Worm (Caenorhabditis elegans) whole organism, L4 larva: ENCODE data around the gene fax-1.
A peak's percentile ranks its signal among the peaks of the same experiment; 100 is the strongest.

Source experiments
- F26F4.8 ChIP-seq: fragments of 200-800 bp; sonication (Bioruptor generic); conservative IDR thresholded peaks from 2 replicates; pipeline ENCODE4 v1.3.6; 2022; ENCODE audit warnings: missing genetic modification characterization, missing compliant biosample characterization
- F37D6.2 ChIP-seq: sonication (generic microtip); optimal IDR thresholded peaks from 2 replicates; lab custom pipeline; 2016; ENCODE audit warnings: mild to moderate bottlenecking, missing genetic modification characterization, missing compliant biosample characterization
- T26A8.4 ChIP-seq: fragments of 200-800 bp; sonication (Bioruptor generic); IDR thresholded peaks from 2 replicates; pipeline ENCODE4 v1.3.6; 2022; ENCODE audit warnings: missing genetic modification characterization, missing compliant biosample characterization
- ZK337.2 ChIP-seq: fragments of 200-800 bp; sonication (Bioruptor generic); IDR thresholded peaks from 2 replicates; pipeline ENCODE4 v1.3.6; 2022; ENCODE audit warnings: missing genetic modification reagents, missing genetic modification characterization, missing compliant biosample characterization
- aha-1 ChIP-seq: fragments of 150-350 bp; peaks from one replicate; lab custom pipeline; 2014; ENCODE audit warnings: missing biosample characterization, missing genetic modification characterization
- arid-1 ChIP-seq: fragments of 200-800 bp; sonication (Bioruptor generic); conservative IDR thresholded peaks from 2 replicates; pipeline ENCODE4 v1.3.6; 2022; ENCODE audit warnings: missing genetic modification reagents, missing genetic modification characterization, missing compliant biosample characterization
- ceh-20 ChIP-seq: fragments of 200-800 bp; sonication (Bioruptor generic); IDR thresholded peaks from 2 replicates; pipeline ENCODE4 v1.3.6; 2022; ENCODE audit warnings: missing genetic modification reagents, missing genetic modification characterization, missing compliant biosample characterization
- ceh-28 ChIP-seq: fragments of 150-350 bp; optimal IDR thresholded peaks from 2 replicates; lab custom pipeline; 2014; ENCODE audit warnings: missing biosample characterization, missing genetic modification reagents, missing genetic modification characterization
- ceh-32 ChIP-seq: sonication (generic microtip); optimal IDR thresholded peaks from 2 replicates; lab custom pipeline; 2016; ENCODE audit warnings: mild to moderate bottlenecking, missing genetic modification characterization, missing compliant biosample characterization; ENCODE audit not compliant: poor library complexity
- ceh-44 ChIP-seq: fragments of 200-800 bp; sonication (Bioruptor generic); IDR thresholded peaks from 2 replicates; pipeline ENCODE4 v1.3.6; 2022; ENCODE audit warnings: missing genetic modification reagents, missing genetic modification characterization, missing compliant biosample characterization
- daf-16 ChIP-seq, 3 experiments: sonication (generic microtip); optimal IDR thresholded peaks; 2 replicates each; lab custom pipeline; 2016 to 2017; ENCODE audit warnings: missing genetic modification characterization in 3 of 3, missing genetic modification reagents in 3 of 3, mild to moderate bottlenecking in 2 of 3, missing compliant biosample characterization in 2 of 3, missing biosample characterization in 1 of 3, moderate library complexity in 1 of 3
- dmd-6 ChIP-seq: fragments of 200-800 bp; sonication (Bioruptor generic); IDR thresholded peaks from 2 replicates; pipeline ENCODE4 v1.3.6; 2022; ENCODE audit warnings: missing genetic modification reagents, missing genetic modification characterization, missing compliant biosample characterization
- dmd-8 ChIP-seq: fragments of 200-800 bp; sonication (Bioruptor generic); IDR thresholded peaks from 2 replicates; pipeline ENCODE4 v1.3.6; 2022; ENCODE audit warnings: missing genetic modification characterization, missing compliant biosample characterization
- dve-1 ChIP-seq: sonication (generic microtip); optimal IDR thresholded peaks from 2 replicates; lab custom pipeline; 2017; ENCODE audit warnings: antibody characterized with exemption, mild to moderate bottlenecking, missing genetic modification characterization, missing compliant biosample characterization; ENCODE audit not compliant: insufficient read depth
- hlh-11 ChIP-seq: fragments of 200-800 bp; sonication (Bioruptor generic); optimal IDR thresholded peaks from 2 replicates; lab custom pipeline; 2018; ENCODE audit warnings: mild to moderate bottlenecking, missing genetic modification characterization, missing compliant biosample characterization
- lin-15B ChIP-seq: fragments of 150-350 bp; sonication (generic microtip); optimal IDR thresholded peaks from 3 replicates; lab custom pipeline; 2014; ENCODE audit warnings: missing biosample characterization, missing genetic modification characterization
- lin-29 ChIP-seq: fragments of 200-800 bp; sonication (Bioruptor generic); IDR thresholded peaks from 2 replicates; pipeline ENCODE4 v1.3.6; 2022; ENCODE audit warnings: missing genetic modification reagents, missing genetic modification characterization, missing compliant biosample characterization
- mxl-2 ChIP-seq: fragments of 200-800 bp; sonication (Bioruptor generic); conservative IDR thresholded peaks from 2 replicates; pipeline ENCODE4 v1.3.6; 2022; ENCODE audit warnings: missing genetic modification reagents, missing genetic modification characterization, missing compliant biosample characterization
- mxl-3 ChIP-seq: fragments of 200-800 bp; sonication (Bioruptor generic); optimal IDR thresholded peaks from 2 replicates; lab custom pipeline; 2018; ENCODE audit warnings: mild to moderate bottlenecking, missing genetic modification characterization, missing compliant biosample characterization
- nhr-11 ChIP-seq: fragments of 150-350 bp; optimal IDR thresholded peaks from 2 replicates; lab custom pipeline; 2014; ENCODE audit warnings: missing biosample characterization, missing genetic modification characterization
- nhr-25 ChIP-seq: sonication (generic microtip); optimal IDR thresholded peaks from 2 replicates; lab custom pipeline; 2017; ENCODE audit warnings: missing genetic modification characterization, mild to moderate bottlenecking, missing compliant biosample characterization, antibody characterized with exemption, moderate library complexity, borderline replicate concordance; ENCODE audit not compliant: insufficient read depth
- nhr-28 ChIP-seq: fragments of 150-350 bp; optimal IDR thresholded peaks from 2 replicates; lab custom pipeline; 2014; ENCODE audit warnings: missing biosample characterization, missing genetic modification characterization
- nhr-41 ChIP-seq: fragments of 200-800 bp; sonication (Bioruptor generic); IDR thresholded peaks from 2 replicates; pipeline ENCODE4 v1.3.6; 2022; ENCODE audit warnings: missing genetic modification reagents, missing genetic modification characterization, missing compliant biosample characterization
- php-3 ChIP-seq: fragments of 200-800 bp; sonication (Bioruptor generic); IDR thresholded peaks from 2 replicates; pipeline ENCODE4 v1.3.6; 2022; ENCODE audit warnings: missing genetic modification reagents, missing genetic modification characterization, missing compliant biosample characterization
- pqm-1 ChIP-seq: sonication (generic microtip); optimal IDR thresholded peaks from 2 replicates; lab custom pipeline; 2017; ENCODE audit warnings: missing biosample characterization, missing genetic modification characterization
- saeg-2 ChIP-seq: fragments of 200-800 bp; sonication (Bioruptor generic); IDR thresholded peaks from 2 replicates; pipeline ENCODE4 v1.3.6; 2022; ENCODE audit warnings: missing genetic modification reagents, missing genetic modification characterization, missing compliant biosample characterization
- set-16 ChIP-seq: fragments of 200-800 bp; sonication (Bioruptor generic); IDR thresholded peaks from 2 replicates; pipeline ENCODE4 v1.3.6; 2022; ENCODE audit warnings: missing genetic modification reagents, missing genetic modification characterization, missing compliant biosample characterization
- unc-62 ChIP-seq, 3 experiments: fragments of 150-350 bp in 1 of 3; sonication (generic microtip); optimal IDR thresholded peaks in 2 of 3; peaks in 1 of 3; 1 replicate in 1 of 3; 2 replicates in 2 of 3; lab custom pipeline; 2014 to 2017; ENCODE audit warnings: missing biosample characterization in 3 of 3, missing genetic modification characterization in 3 of 3, missing genetic modification reagents in 3 of 3, missing genotype in 1 of 3
- ztf-11 ChIP-seq: fragments of 150-350 bp; optimal IDR thresholded peaks from 2 replicates; lab custom pipeline; 2014; ENCODE audit warnings: missing biosample characterization, missing genetic modification characterization

Gene fax-1

ce11 chrX:3223135-3223534, 24.0 kb upstream of the fax-1 start:
- TF ChIP-seq ztf-11 (tag; lab: Kevin White, UChicago) (no peak), saeg-2 (GFP tag; lab: Robert Waterston, UW) (no peak), dmd-8 (GFP tag; lab: Robert Waterston, UW) (0 out of 2 replicates have a peak, but pooled peaks have one; percentile 30), F26F4.8 (GFP tag; lab: Robert Waterston, UW) (0 out of 2 replicates have a peak, but pooled peaks have one; percentile 32)

- TF ChIP-seq unc-62 (GFP tag; optimal IDR thresholded peaks at IDR 0.05 in 1 of 2; lab: Kevin White, UChicago) (peak in 1 of 2 experiments; percentile 60), unc-62 (tag; optimal IDR thresholded peaks at IDR 0.05; lab: Kevin White, UChicago) (no peak), pqm-1 (tag; lab: Kevin White, UChicago) (no peak)
Observed at ce11 chrX:3220267-3220666, 21.1 kb upstream of the fax-1 start, which contains the start of gene rgl-1. Gene rgl-1 (minus strand): TSS chrX:3220367.

- peak; percentile 58 for TF ChIP-seq set-16 (GFP tag; lab: Robert Waterston, UW)
- TF ChIP-seq php-3: peak; percentile 36; the same call in 1 of the 2 replicates
- TF ChIP-seq hlh-11 (tag; lab: Kevin White, UChicago): peak; percentile 37
- TF ChIP-seq nhr-11 (tag; lab: Kevin White, UChicago): no peak
- TF ChIP-seq daf-16 (GFP tag; optimal IDR thresholded peaks at IDR 0.05; lab: Kevin White, UChicago): no peak
- TF ChIP-seq daf-16 (tag; optimal IDR thresholded peaks at IDR 0.05; lab: Kevin White, UChicago): peak; percentile 14
- no peak for TF ChIP-seq ceh-28 (tag; lab: Kevin White, UChicago)
- peak; percentile 53 for TF ChIP-seq mxl-3 (GFP tag; lab: Kevin White, UChicago)
- peak; percentile 54 for TF ChIP-seq nhr-28 (tag; lab: Kevin White, UChicago)
- TF ChIP-seq dve-1: peak; percentile 19
- TF ChIP-seq pqm-1 (tag; lab: Kevin White, UChicago): peak; percentile 51
- TF ChIP-seq dmd-6 (GFP tag; lab: Robert Waterston, UW): no peak; the same call in 1 of the 2 replicates
Observed at ce11 chrX:3218040-3218795, 19.1 kb upstream of the fax-1 start.

- TF ChIP-seq ceh-44 (GFP tag; lab: Robert Waterston, UW) (no peak), ceh-20 (no peak), T26A8.4 (GFP tag; lab: Robert Waterston, UW) (no peak), ceh-32 (tag; lab: Kevin White, UChicago) (no peak), aha-1 (tag; lab: Kevin White, UChicago) (peak; percentile 61), unc-62 (GFP tag; optimal IDR thresholded peaks at IDR 0.05 in 1 of 2; lab: Kevin White, UChicago) (peak in 1 of 2 experiments; percentile 76), unc-62 (tag; optimal IDR thresholded peaks at IDR 0.05; lab: Kevin White, UChicago) (no peak)
Observed at ce11 chrX:3216698-3217097, 17.5 kb upstream of the fax-1 start.

ce11 chrX:3209523-3209922, 10.4 kb upstream of the fax-1 start, which contains the start of gene F28B4.4:
Gene F28B4.4 (minus strand): TSS chrX:3209623.
- TF ChIP-seq mxl-2 (GFP tag; lab: Robert Waterston, UW): no peak
- no peak for TF ChIP-seq lin-15B (tag; lab: Kevin White, UChicago)
- TF ChIP-seq nhr-25: no peak
- TF ChIP-seq lin-29 (GFP tag; lab: Robert Waterston, UW): no peak
- no peak for TF ChIP-seq arid-1 (GFP tag; lab: Robert Waterston, UW)
- TF ChIP-seq aha-1 (tag; lab: Kevin White, UChicago): peak; percentile 44
- TF ChIP-seq ZK337.2 (GFP tag; lab: Robert Waterston, UW): no peak
- TF ChIP-seq nhr-41: no peak
- TF ChIP-seq F37D6.2 (tag; lab: Kevin White, UChicago): no peak
